Worm (Caenorhabditis elegans) whole organism, young adult: Measurements from ENCODE around the gene ZK1127.4.
A peak's percentile ranks its signal among the peaks of the same experiment; 100 is the strongest.

Experiments
- K12H6.12 ChIP-seq: fragments of 200-800 bp; sonication (Bioruptor generic); optimal IDR thresholded peaks from 2 replicates; lab custom pipeline; 2018; ENCODE audit warnings: mild to moderate bottlenecking, missing genetic modification characterization, missing compliant biosample characterization
- dox-1 ChIP-seq: fragments of 200-800 bp; sonication (Bioruptor generic); IDR thresholded peaks from 2 replicates; pipeline ENCODE4 v1.3.6; 2022; ENCODE audit warnings: missing genetic modification reagents, missing genetic modification characterization, missing compliant biosample characterization
- snpc-1.1 ChIP-seq: sonication (generic microtip); optimal IDR thresholded peaks from 2 replicates; lab custom pipeline; 2017; ENCODE audit warnings: missing genetic modification characterization, mild to moderate bottlenecking, missing compliant biosample characterization, antibody characterized with exemption, moderate library complexity, missing genotype, missing genetic modification reagents; ENCODE audit not compliant: insufficient read depth
- unc-130 ChIP-seq: sonication (generic microtip); optimal IDR thresholded peaks from 2 replicates; lab custom pipeline; 2016; ENCODE audit warnings: missing genetic modification reagents, missing genetic modification characterization, missing compliant biosample characterization

ce11 chrII:7072590-7073536 lies 19.1 kb downstream of the ZK1127.4 start:
- no peak for TF ChIP-seq unc-130 (GFP tag; lab: Kevin White, UChicago)
- peak; percentile 56 for TF ChIP-seq K12H6.12
- TF ChIP-seq dox-1 (GFP tag; lab: Robert Waterston, UW), result no peak
- no peak for TF ChIP-seq snpc-1.1 (tag; lab: Kevin White, UChicago)
